Fruit fly (Drosophila melanogaster) whole organism, pupa: ENCODE data around the gene eIF3g1.

ENCODE experiments used
- CG13204 ChIP-seq: fragments of 200-800 bp; sonication (Bioruptor generic); optimal IDR thresholded peaks from 2 replicates; lab custom pipeline; 2018; ENCODE audit warnings: missing biosample characterization, mild to moderate bottlenecking, missing genetic modification characterization, moderate library complexity
- EcR ChIP-seq: fragments of 200-800 bp; sonication (Bioruptor generic); optimal IDR thresholded peaks from 3 replicates; lab custom pipeline; 2019; ENCODE audit warnings: missing biosample characterization, missing genetic modification characterization, mild to moderate bottlenecking, moderate library complexity, missing genetic modification reagents

DNA sequence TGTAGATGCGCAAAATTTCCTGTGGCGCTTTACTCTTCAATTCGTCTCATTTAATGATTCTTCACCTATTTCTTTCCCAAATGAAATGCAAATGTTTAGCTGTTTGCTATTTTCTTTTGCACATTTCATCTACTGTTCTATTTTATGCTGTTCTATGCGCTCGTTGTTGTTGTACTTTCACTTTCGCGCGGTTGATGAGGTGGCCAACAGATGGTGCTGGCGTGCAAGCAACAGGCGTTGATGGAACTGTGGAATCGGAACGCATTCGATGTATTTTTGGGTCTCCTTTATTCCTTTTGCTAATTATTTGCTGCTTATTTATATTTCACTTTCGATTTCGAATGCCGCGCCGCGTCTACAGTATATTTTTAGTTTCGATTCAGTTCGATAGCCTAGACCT, 45.9 kb upstream of the eIF3g1 start:
- TF ChIP-seq EcR (GFP tag; lab: Kevin White, UChicago) (no peak), CG13204 (GFP tag; lab: Kevin White, UChicago) (no peak)
